Comparison of ENCODE assay signal across 1 fruit fly cellular context in genomic region chr3R:4180543-4181214, dm6.
TF ChIP-seq lines count a peak whose summit lies in the region.

No protein-coding gene starts in this region.

TF ChIP-seq in whole organism, embryonic, 481 proteins besides CTCF, POLR2A, EP300 and RAD21 (continued from another document):
- no peak for TF ChIP-seq pita (GFP tag; optimal IDR thresholded peaks at IDR 0.05; lab: Kevin White, UChicago)
- no peak for TF ChIP-seq CG4360 (GFP tag; IDR thresholded peaks at IDR 0.05; lab: Robert Waterston, UW)
- TF ChIP-seq gsb-n (tag; optimal IDR thresholded peaks at IDR 0.05; lab: Kevin White, UChicago) = no peak
- no peak for TF ChIP-seq nom (GFP tag; optimal IDR thresholded peaks at IDR 0.05; lab: Kevin White, UChicago)
- no peak for TF ChIP-seq trem (tag; optimal IDR thresholded peaks at IDR 0.05; lab: Kevin White, UChicago)
- no peak for TF ChIP-seq CG16815 (GFP tag; optimal IDR thresholded peaks at IDR 0.05; lab: Kevin White, UChicago)
- TF ChIP-seq sd (tag; optimal IDR thresholded peaks at IDR 0.05; lab: Kevin White, UChicago) = peak; percentile 54
- TF ChIP-seq Aef1 (GFP tag; IDR thresholded peaks at IDR 0.05; lab: Robert Waterston, UW) = no peak
- no peak for TF ChIP-seq Sin3A (optimal IDR thresholded peaks at IDR 0.05; lab: Kevin White, UChicago)
- TF ChIP-seq CG8924 (tag; optimal IDR thresholded peaks at IDR 0.05; lab: Kevin White, UChicago) = no peak
- no peak for TF ChIP-seq Stat92E (GFP tag; optimal IDR thresholded peaks at IDR 0.05; lab: Kevin White, UChicago)
- TF ChIP-seq CG12769 (tag; optimal IDR thresholded peaks at IDR 0.05; lab: Kevin White, UChicago) = peak; percentile 80
- TF ChIP-seq Atf3 (GFP tag; optimal IDR thresholded peaks at IDR 0.05; lab: Kevin White, UChicago) = no peak
- TF ChIP-seq Dp (GFP tag; optimal IDR thresholded peaks at IDR 0.05; lab: Kevin White, UChicago) = no peak
- no peak for TF ChIP-seq CG17361 (GFP tag; IDR thresholded peaks at IDR 0.05; lab: Robert Waterston, UW)
- TF ChIP-seq mld (GFP tag; IDR thresholded peaks at IDR 0.05; lab: Robert Waterston, UW; ENCODE audit: partially characterized antibody) = 0 out of 3 replicates have a peak, but pooled peaks have one; percentile 47
- no peak for TF ChIP-seq CG1647 (GFP tag; optimal IDR thresholded peaks at IDR 0.05; lab: Kevin White, UChicago)
